Fruit fly (Drosophila melanogaster) whole organism: ENCODE measurements around the gene CG46270.

ENCODE experiments used
- CG8478 ChIP-seq: fragments of >200 bp; optimal IDR thresholded peaks from 2 replicates; lab custom pipeline; 2018; ENCODE audit warnings: inconsistent platforms
- Dll ChIP-seq: fragments of >200 bp; optimal IDR thresholded peaks from 2 replicates; lab custom pipeline; 2017
- EcR ChIP-seq, 2 experiments: fragments of >200 bp; optimal IDR thresholded peaks; 2 replicates each; lab custom pipeline; 2017; ENCODE audit warnings: missing biosample characterization in 2 of 2, missing genetic modification characterization in 2 of 2, missing genetic modification reagents in 2 of 2
- pan ChIP-seq: fragments of >200 bp; optimal IDR thresholded peaks from 2 replicates; lab custom pipeline; 2017
- psq ChIP-seq: fragments of >200 bp; optimal IDR thresholded peaks from 2 replicates; lab custom pipeline; 2017
- usp ChIP-seq: fragments of >200 bp; optimal IDR thresholded peaks from 2 replicates; lab custom pipeline; 2017; ENCODE audit warnings: missing biosample characterization, missing genetic modification characterization, mixed read lengths

CG46270 gene

DNA sequence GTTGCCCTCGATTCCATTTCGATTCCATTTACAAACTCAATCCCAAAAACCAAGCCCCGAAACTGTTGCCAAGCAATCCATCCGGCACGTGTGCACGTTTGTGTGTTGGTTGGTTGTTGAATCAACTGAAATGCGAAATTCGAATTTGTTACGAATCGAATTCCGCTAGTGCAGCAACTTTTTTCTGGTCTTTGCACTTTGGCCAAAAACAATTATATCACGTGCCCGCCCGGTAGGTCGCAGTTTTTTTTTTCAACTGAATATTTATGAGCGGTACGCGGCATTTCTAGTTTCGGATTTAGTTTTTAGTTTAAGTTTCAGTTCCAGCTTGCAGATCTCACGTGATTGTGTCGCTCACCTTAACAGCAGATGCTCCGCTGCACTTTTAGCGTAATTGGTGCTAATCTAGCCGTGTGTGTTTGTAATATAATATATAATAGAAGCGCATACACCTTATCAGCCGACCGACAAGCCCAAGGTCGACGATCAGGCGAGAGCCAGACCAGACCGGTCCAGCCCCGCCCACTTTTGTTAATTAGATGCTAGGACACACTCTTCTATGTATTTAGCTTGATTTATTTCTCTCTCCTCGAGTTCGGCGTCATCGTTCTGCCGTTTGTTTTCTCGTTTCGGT, 35.1 kb downstream of the CG46270 start:
- no peak for TF ChIP-seq usp (GFP tag; lab: Kevin White, UChicago)
- TF ChIP-seq psq (lab: Kevin White, UChicago): no peak
- TF ChIP-seq pan (lab: Kevin White, UChicago): no peak
- no peak for TF ChIP-seq Dll (lab: Kevin White, UChicago)
- no peak for TF ChIP-seq CG8478
- TF ChIP-seq EcR (GFP tag; optimal IDR thresholded peaks at IDR 0.05; lab: Kevin White, UChicago): no peak

- TF ChIP-seq pan (lab: Kevin White, UChicago) (no peak), CG8478 (no peak), Dll (lab: Kevin White, UChicago) (no peak), EcR (GFP tag; optimal IDR thresholded peaks at IDR 0.05; lab: Kevin White, UChicago) (no peak), usp (GFP tag; lab: Kevin White, UChicago) (no peak)
Measured at dm6 chr3R:10392539-10392919, 35.7 kb downstream of the CG46270 start.

DNA sequence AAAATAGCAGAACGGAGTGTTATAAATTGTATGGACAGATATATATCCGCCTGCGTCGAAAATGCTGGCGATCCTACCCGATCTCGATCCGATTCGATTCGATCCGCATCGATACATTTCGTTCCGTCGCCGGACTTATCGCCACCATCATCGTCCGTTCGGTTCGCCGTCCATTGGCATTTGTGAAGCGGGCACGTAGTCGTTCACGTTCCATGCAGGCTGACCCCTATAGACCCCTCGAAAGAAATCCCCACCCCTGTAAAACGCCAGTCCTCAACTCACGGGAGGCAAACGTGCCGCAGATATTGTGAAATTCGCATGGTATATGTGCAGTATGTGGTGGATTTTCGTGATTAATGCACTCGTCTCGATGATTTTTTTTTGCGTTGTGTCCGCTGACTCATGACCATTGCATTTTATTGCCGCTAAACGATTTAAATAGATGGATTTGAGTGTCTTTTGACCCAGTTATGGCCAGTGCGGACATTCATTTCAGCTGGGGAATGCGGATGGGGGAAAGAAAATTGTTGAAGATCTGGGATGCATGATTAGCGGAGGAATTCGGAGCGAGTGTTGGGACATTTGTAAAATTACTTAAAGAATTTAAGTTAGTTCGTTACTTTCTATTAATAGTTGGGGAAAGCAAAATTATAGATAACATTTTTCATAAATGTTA, 36.2 kb downstream of the CG46270 start:
- no peak for TF ChIP-seq Dll (lab: Kevin White, UChicago)
- TF ChIP-seq psq (lab: Kevin White, UChicago): no peak
- no peak for TF ChIP-seq CG8478
- TF ChIP-seq usp (GFP tag; lab: Kevin White, UChicago): no peak
- no peak for TF ChIP-seq EcR (GFP tag; optimal IDR thresholded peaks at IDR 0.05; lab: Kevin White, UChicago)

DNA sequence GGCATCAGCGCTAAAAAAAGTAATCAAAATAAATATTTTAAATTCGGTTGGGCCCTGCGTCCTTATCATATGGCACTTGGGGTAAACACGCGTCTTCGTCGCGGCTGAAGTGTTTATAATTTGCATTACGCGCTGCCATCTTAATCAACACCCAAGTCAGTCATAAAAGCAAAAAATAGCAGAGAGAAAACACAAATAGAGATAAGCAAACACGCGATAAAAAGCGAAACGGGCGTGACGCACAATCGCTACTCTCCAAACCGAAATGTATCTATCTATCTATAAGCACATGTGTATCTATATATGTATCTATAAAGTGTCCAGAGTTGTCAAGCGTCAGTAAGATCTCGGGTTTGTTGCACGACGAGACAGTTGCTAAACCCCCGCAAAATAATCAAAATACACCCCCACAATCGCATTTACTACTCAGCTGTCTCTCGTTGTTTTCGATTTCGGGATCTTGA, 37.3 kb downstream of the CG46270 start:
- no peak for TF ChIP-seq EcR (GFP tag; optimal IDR thresholded peaks at IDR 0.05; lab: Kevin White, UChicago)
- TF ChIP-seq Dll (lab: Kevin White, UChicago): no peak
- no peak for TF ChIP-seq psq (lab: Kevin White, UChicago)
- no peak for TF ChIP-seq usp (GFP tag; lab: Kevin White, UChicago)
- no peak for TF ChIP-seq pan (lab: Kevin White, UChicago)
- TF ChIP-seq CG8478: no peak

- TF ChIP-seq pan (lab: Kevin White, UChicago) (no peak), Dll (lab: Kevin White, UChicago) (no peak), EcR (GFP tag; optimal IDR thresholded peaks at IDR 0.05; lab: Kevin White, UChicago) (no peak), usp (GFP tag; lab: Kevin White, UChicago) (no peak), CG8478 (no peak), psq (lab: Kevin White, UChicago) (no peak)
Measured at dm6 chr3R:10389877-10390468, 38.3 kb downstream of the CG46270 start.

- TF ChIP-seq pan (lab: Kevin White, UChicago) (no peak), psq (lab: Kevin White, UChicago) (no peak), CG8478 (no peak), Dll (lab: Kevin White, UChicago) (no peak), usp (GFP tag; lab: Kevin White, UChicago) (no peak), EcR (GFP tag; optimal IDR thresholded peaks at IDR 0.05; lab: Kevin White, UChicago) (no peak)
Measured at dm6 chr3R:10389027-10389465, 39.2 kb downstream of the CG46270 start.

DNA sequence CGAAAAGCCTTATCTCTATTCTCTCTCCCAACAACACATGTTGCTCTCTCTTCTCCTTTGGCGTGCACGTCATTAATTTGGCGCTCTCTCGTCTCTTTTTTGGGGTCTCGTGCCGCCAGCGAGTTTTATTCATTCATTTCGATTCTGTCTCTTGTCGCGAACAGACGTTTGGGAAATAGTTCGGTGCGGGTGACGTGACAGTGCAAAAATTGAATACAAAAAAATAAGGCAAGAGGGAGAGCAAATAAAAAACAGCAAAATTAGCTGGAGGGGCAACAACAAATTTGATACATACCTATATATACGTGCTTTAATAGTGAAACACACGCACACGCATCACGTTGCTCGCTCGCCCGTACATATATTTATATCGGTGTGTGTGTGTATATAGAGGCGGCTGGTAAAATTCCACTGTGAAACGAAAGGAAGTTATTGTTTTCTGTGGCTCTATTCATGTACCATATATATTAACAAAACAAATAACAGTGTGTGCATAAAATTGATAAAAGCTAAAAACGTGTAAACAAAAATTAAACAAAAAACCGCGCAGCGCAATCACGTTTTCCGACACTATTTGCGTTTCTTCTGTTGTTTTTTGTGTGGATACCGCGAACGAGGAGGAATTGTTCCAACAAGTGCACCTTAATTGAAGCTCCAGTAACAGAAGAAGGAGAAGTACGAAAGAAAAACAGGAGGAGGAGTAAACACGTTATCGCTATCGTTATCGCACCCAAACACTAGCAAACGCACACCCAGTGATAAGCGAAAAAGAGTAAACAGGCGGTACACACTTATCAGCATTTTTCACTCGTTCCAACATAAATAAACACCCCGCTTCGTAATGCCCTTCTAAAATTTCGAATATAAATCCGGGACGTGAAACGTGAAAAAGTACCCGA, 39.8 kb downstream of the CG46270 start, which contains the start of gene cwo:
Gene cwo (plus strand): TSS at position 131 of the 899 bp plus-strand sequence.
- no peak for TF ChIP-seq pan (lab: Kevin White, UChicago)
- TF ChIP-seq CG8478: no peak

DNA sequence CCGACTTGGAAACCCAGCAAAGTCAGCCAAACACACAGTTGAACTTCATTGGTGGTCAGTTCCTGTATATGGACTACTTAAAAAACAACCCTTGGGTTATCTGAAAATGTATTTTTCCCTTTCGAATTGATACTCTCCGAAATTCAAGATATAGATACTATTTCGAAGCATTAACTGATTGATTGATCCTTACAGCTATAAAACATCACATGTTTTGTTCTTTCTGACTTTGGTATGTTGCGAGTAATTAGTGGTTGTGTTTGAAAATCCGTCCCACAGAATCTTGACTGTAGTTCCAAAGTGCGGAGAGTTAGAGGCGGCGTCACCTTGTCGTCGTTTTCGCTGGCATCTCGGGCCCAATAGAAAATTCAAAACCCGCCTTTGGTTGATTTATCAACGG, 48.2 kb downstream of the CG46270 start:
- TF ChIP-seq Dll (lab: Kevin White, UChicago) (no peak), pan (lab: Kevin White, UChicago) (no peak), CG8478 (no peak), EcR (GFP tag; optimal IDR thresholded peaks at IDR 0.05; lab: Kevin White, UChicago) (no peak), usp (GFP tag; lab: Kevin White, UChicago) (no peak), psq (lab: Kevin White, UChicago) (no peak)

DNA sequence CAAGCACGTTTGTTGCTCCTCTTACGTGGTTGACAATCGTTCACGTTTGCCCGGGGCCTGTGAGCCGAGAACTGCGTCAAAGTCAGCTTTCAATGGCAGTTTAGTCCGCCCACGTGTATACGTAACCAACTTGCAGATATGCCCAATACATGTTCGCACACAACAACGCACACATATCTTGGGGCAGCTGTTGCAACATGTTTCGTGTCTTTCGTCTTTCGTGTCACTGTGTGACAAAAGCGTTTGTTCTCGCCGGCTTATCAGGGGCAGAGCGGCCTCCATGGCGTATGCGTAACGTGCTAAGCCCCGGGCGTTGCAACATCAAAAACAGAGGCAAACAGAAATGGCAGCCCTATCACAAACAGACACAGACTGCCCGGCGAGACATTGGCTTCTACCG, 48.8 kb downstream of the CG46270 start:
- TF ChIP-seq CG8478 (no peak), Dll (lab: Kevin White, UChicago) (no peak), usp (GFP tag; lab: Kevin White, UChicago) (no peak), psq (lab: Kevin White, UChicago) (no peak), EcR (GFP tag; optimal IDR thresholded peaks at IDR 0.05; lab: Kevin White, UChicago) (no peak), pan (lab: Kevin White, UChicago) (no peak)

DNA sequence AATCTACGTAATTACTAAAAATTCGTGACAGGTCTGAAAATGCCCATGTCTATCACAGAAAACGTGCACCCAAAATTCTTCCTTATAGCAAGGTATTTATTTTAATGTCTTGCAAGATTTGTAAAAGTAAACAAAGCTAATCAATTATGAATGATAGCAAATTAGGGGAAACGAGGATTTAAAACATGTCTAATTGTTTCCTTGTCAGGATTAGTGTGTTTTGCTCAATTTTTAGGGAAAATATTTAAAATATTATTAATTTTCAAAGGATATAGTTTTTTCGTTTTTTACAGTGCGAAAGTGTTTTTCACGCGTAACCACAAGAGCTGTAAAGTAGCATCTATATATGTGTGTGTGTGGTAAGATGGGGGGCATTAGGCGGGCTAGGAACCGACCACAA, 49.2 kb downstream of the CG46270 start:
- TF ChIP-seq usp (GFP tag; lab: Kevin White, UChicago): no peak
- no peak for TF ChIP-seq Dll (lab: Kevin White, UChicago)
- no peak for TF ChIP-seq psq (lab: Kevin White, UChicago)
- no peak for TF ChIP-seq CG8478
- no peak for TF ChIP-seq EcR (GFP tag; optimal IDR thresholded peaks at IDR 0.05; lab: Kevin White, UChicago)
